Worm (Caenorhabditis elegans) whole organism, young adult: ENCODE measurements around the gene T08D2.6.

Experiments used
- F22D6.2 ChIP-seq: sonication (generic microtip); optimal IDR thresholded peaks from 2 replicates; lab custom pipeline; 2016; ENCODE audit warnings: mild to moderate bottlenecking, missing genetic modification characterization, missing compliant biosample characterization
- F33H1.4 ChIP-seq: fragments of 200-800 bp; sonication (Bioruptor generic); IDR thresholded peaks from 2 replicates; pipeline ENCODE4 v1.3.6; 2022; ENCODE audit warnings: missing genetic modification reagents, missing genetic modification characterization, missing compliant biosample characterization
- F39B2.1 ChIP-seq: fragments of 200-800 bp; sonication (Bioruptor generic); IDR thresholded peaks from 2 replicates; pipeline ENCODE4 v1.3.6; 2022; ENCODE audit warnings: missing genetic modification reagents, missing genetic modification characterization, missing compliant biosample characterization
- K11D2.4 ChIP-seq: fragments of 200-800 bp; sonication (Bioruptor generic); IDR thresholded peaks from 2 replicates; pipeline ENCODE4 v1.3.6; 2022; ENCODE audit warnings: missing genetic modification reagents, missing genetic modification characterization, missing compliant biosample characterization
- Y67H2A.10 ChIP-seq: fragments of 200-800 bp; sonication (Bioruptor generic); conservative IDR thresholded peaks from 2 replicates; pipeline ENCODE4 v1.3.6; 2022; ENCODE audit warnings: missing genetic modification reagents, missing genetic modification characterization, missing compliant biosample characterization
- Y79H2A.3 ChIP-seq: fragments of 200-800 bp; sonication (Bioruptor generic); conservative IDR thresholded peaks from 2 replicates; pipeline ENCODE4 v1.3.6; 2022; ENCODE audit warnings: missing genetic modification reagents, missing genetic modification characterization, missing compliant biosample characterization
- ZK185.1 ChIP-seq: sonication (generic microtip); optimal IDR thresholded peaks from 2 replicates; lab custom pipeline; 2016; ENCODE audit warnings: mild to moderate bottlenecking, missing genetic modification characterization, missing compliant biosample characterization; ENCODE audit not compliant: poor library complexity, severe bottlenecking
- atf-7 ChIP-seq: sonication (generic microtip); optimal IDR thresholded peaks from 2 replicates; lab custom pipeline; 2017; ENCODE audit warnings: mild to moderate bottlenecking, missing genetic modification characterization, missing compliant biosample characterization
- athp-1 ChIP-seq: sonication (generic microtip); optimal IDR thresholded peaks from 2 replicates; lab custom pipeline; 2017; ENCODE audit warnings: mild to moderate bottlenecking, missing genetic modification characterization, missing compliant biosample characterization
- ceh-100 ChIP-seq: fragments of 200-800 bp; sonication (Bioruptor generic); IDR thresholded peaks from 2 replicates; pipeline ENCODE4 v1.3.6; 2022; ENCODE audit warnings: missing genetic modification reagents, missing genetic modification characterization, missing compliant biosample characterization
- chd-7 ChIP-seq: sonication (generic microtip); optimal IDR thresholded peaks from 2 replicates; lab custom pipeline; 2016; ENCODE audit warnings: mild to moderate bottlenecking, missing genetic modification characterization, moderate library complexity, missing compliant biosample characterization
- dox-1 ChIP-seq: fragments of 200-800 bp; sonication (Bioruptor generic); IDR thresholded peaks from 2 replicates; pipeline ENCODE4 v1.3.6; 2022; ENCODE audit warnings: missing genetic modification reagents, missing genetic modification characterization, missing compliant biosample characterization
- dpff-1 ChIP-seq: sonication (generic microtip); optimal IDR thresholded peaks from 2 replicates; lab custom pipeline; 2017; ENCODE audit warnings: mild to moderate bottlenecking, missing genetic modification characterization, missing compliant biosample characterization
- egrh-3 ChIP-seq: fragments of 200-800 bp; sonication (Bioruptor generic); IDR thresholded peaks from 2 replicates; pipeline ENCODE4 v1.3.6; 2022; ENCODE audit warnings: missing genetic modification reagents, missing genetic modification characterization, missing compliant biosample characterization
- ekl-4 ChIP-seq: fragments of 200-800 bp; sonication (Bioruptor generic); IDR thresholded peaks from 2 replicates; pipeline ENCODE4 v1.3.6; 2022; ENCODE audit warnings: missing genetic modification reagents, missing genetic modification characterization, missing compliant biosample characterization
- hlh-26 ChIP-seq: fragments of 200-800 bp; sonication (Bioruptor generic); conservative IDR thresholded peaks from 2 replicates; pipeline ENCODE4 v1.3.6; 2022; ENCODE audit warnings: missing genetic modification reagents, missing genetic modification characterization, missing compliant biosample characterization
- hsf-1 ChIP-seq: fragments of 200-800 bp; sonication (Bioruptor generic); IDR thresholded peaks from 2 replicates; pipeline ENCODE4 v1.3.6; 2022; ENCODE audit warnings: missing genetic modification reagents, missing genetic modification characterization, missing compliant biosample characterization
- lag-1 ChIP-seq: fragments of 200-800 bp; sonication (Bioruptor generic); IDR thresholded peaks from 2 replicates; pipeline ENCODE4 v1.3.6; 2022; ENCODE audit warnings: missing genetic modification reagents, missing genetic modification characterization, missing compliant biosample characterization
- let-526 ChIP-seq: fragments of 200-800 bp; sonication (Bioruptor generic); IDR thresholded peaks from 2 replicates; pipeline ENCODE4 v1.3.6; 2022; ENCODE audit warnings: missing genetic modification reagents, missing genetic modification characterization, missing compliant biosample characterization
- lsy-27 ChIP-seq: sonication (generic microtip); optimal IDR thresholded peaks from 2 replicates; lab custom pipeline; 2017; ENCODE audit warnings: missing genetic modification characterization, mild to moderate bottlenecking, missing compliant biosample characterization, antibody characterized with exemption, missing genotype, borderline replicate concordance; ENCODE audit not compliant: insufficient read depth
- madf-10 ChIP-seq: sonication (generic microtip); optimal IDR thresholded peaks from 2 replicates; lab custom pipeline; 2016; ENCODE audit warnings: mild to moderate bottlenecking, missing genetic modification characterization, missing compliant biosample characterization
- madf-6 ChIP-seq: fragments of 200-800 bp; sonication (Bioruptor generic); IDR thresholded peaks from 2 replicates; pipeline ENCODE4 v1.3.6; 2022; ENCODE audit warnings: missing genetic modification reagents, missing genetic modification characterization, missing compliant biosample characterization
- mcd-1 ChIP-seq: fragments of 200-800 bp; sonication (Bioruptor generic); IDR thresholded peaks from 2 replicates; pipeline ENCODE4 v1.3.6; 2022; ENCODE audit warnings: missing genetic modification reagents, missing genetic modification characterization, missing compliant biosample characterization
- mes-4 ChIP-seq: sonication (generic microtip); optimal IDR thresholded peaks from 2 replicates; lab custom pipeline; 2016; ENCODE audit warnings: missing genotype, missing genetic modification characterization, missing compliant biosample characterization
- nfya-2 ChIP-seq: fragments of 200-800 bp; sonication (Bioruptor generic); IDR thresholded peaks from 2 replicates; pipeline ENCODE4 v1.3.6; 2022; ENCODE audit warnings: missing genetic modification reagents, missing genetic modification characterization, missing compliant biosample characterization
- nfyb-1 ChIP-seq: fragments of 200-800 bp; sonication (Bioruptor generic); IDR thresholded peaks from 2 replicates; pipeline ENCODE4 v1.3.6; 2022; ENCODE audit warnings: missing genetic modification reagents, missing genetic modification characterization, missing compliant biosample characterization
- nhr-179 ChIP-seq: sonication (generic microtip); optimal IDR thresholded peaks from 2 replicates; lab custom pipeline; 2016; ENCODE audit warnings: mild to moderate bottlenecking, missing genetic modification characterization, missing compliant biosample characterization
- nhr-80 ChIP-seq: sonication (generic microtip); optimal IDR thresholded peaks from 2 replicates; lab custom pipeline; 2016; ENCODE audit warnings: missing genetic modification characterization, missing compliant biosample characterization
- pbrm-1 ChIP-seq: fragments of 200-800 bp; sonication (Bioruptor generic); IDR thresholded peaks from 2 replicates; pipeline ENCODE4 v1.3.6; 2022; ENCODE audit warnings: missing genetic modification reagents, missing genetic modification characterization, missing compliant biosample characterization
- rcor-1 ChIP-seq: fragments of 200-800 bp; sonication (Bioruptor generic); IDR thresholded peaks from 2 replicates; pipeline ENCODE4 v1.3.6; 2022; ENCODE audit warnings: missing genetic modification reagents, missing genetic modification characterization, missing compliant biosample characterization
- snpc-4 ChIP-seq, 5 experiments: fragments of 150-350 bp in 1 of 5; sonication (generic microtip) in 4 of 5; optimal IDR thresholded peaks; 2 replicates each; lab custom pipeline; 2014 to 2018; ENCODE audit warnings: missing genetic modification characterization in 5 of 5, missing biosample characterization in 3 of 5, antibody characterized with exemption in 2 of 5, mild to moderate bottlenecking in 2 of 5, missing compliant biosample characterization in 2 of 5, missing genotype in 2 of 5, moderate library complexity in 2 of 5, missing genetic modification reagents in 1 of 5
- xnd-1 ChIP-seq: sonication (generic microtip); optimal IDR thresholded peaks from 2 replicates; lab custom pipeline; 2016; ENCODE audit warnings: missing genotype, missing genetic modification reagents, missing genetic modification characterization, missing compliant biosample characterization
- zfh-2 ChIP-seq: fragments of 200-800 bp; sonication (Bioruptor generic); conservative IDR thresholded peaks from 2 replicates; pipeline ENCODE4 v1.3.6; 2022; ENCODE audit warnings: missing genetic modification reagents, missing genetic modification characterization, missing compliant biosample characterization
- ztf-28 ChIP-seq: fragments of 200-800 bp; sonication (Bioruptor generic); IDR thresholded peaks from 2 replicates; pipeline ENCODE4 v1.3.6; 2022; ENCODE audit warnings: missing genetic modification reagents, missing genetic modification characterization, missing compliant biosample characterization
- ztf-3 ChIP-seq: fragments of 200-800 bp; sonication (Bioruptor generic); optimal IDR thresholded peaks from 2 replicates; lab custom pipeline; 2018; ENCODE audit warnings: mild to moderate bottlenecking, missing genetic modification characterization, missing compliant biosample characterization

T08D2.6 gene

ce11 chrX:196403-196802 is 14.4 kb upstream of the T08D2.6 start (continued):
- TF ChIP-seq nfyb-1 (GFP tag; lab: Robert Waterston, UW): 0 out of 2 replicates have a peak, but pooled peaks have one; percentile 22
- no peak for TF ChIP-seq ztf-28 (GFP tag; lab: Robert Waterston, UW)
- TF ChIP-seq hsf-1 (GFP tag; lab: Robert Waterston, UW): no peak
- TF ChIP-seq nhr-179 (tag; lab: Kevin White, UChicago): no peak
- TF ChIP-seq snpc-4 (GFP tag; optimal IDR thresholded peaks at IDR 0.05; lab: Kevin White, UChicago): no peak
- no peak for TF ChIP-seq snpc-4 (tag; optimal IDR thresholded peaks at IDR 0.05; lab: Kevin White, UChicago)
- TF ChIP-seq ZK185.1 (tag; lab: Kevin White, UChicago): no peak
- no peak for TF ChIP-seq F22D6.2 (tag; lab: Kevin White, UChicago)
- no peak for TF ChIP-seq lag-1 (GFP tag; lab: Robert Waterston, UW)
- no peak for TF ChIP-seq dpff-1

DNA sequence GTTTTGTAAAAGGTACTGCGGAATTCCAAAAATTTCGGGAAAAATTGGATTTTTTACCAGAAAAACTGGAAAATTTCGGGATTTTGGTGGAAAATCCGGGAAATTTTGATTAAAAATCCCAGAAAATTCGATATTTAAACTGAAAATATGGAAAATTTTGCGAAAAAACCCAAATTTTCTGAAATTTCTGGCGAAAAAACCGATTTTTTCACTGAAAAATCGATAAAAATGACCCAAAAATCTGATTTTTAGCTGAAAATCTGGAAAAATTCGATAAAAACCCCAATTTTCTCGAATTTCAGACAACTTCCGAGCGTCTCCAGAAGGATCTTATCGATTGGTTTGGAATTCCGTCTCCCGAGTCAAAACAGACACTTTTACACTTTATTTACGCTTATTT is 10.6 kb upstream of the T08D2.6 start, which contains the start of gene T08D2.8:
T08D2.8 (plus strand) TSS at position 301 of the 400 bp plus-strand sequence.
- TF ChIP-seq nhr-80 (tag; lab: Kevin White, UChicago): no peak
- no peak for TF ChIP-seq egrh-3 (GFP tag; lab: Robert Waterston, UW)

DNA sequence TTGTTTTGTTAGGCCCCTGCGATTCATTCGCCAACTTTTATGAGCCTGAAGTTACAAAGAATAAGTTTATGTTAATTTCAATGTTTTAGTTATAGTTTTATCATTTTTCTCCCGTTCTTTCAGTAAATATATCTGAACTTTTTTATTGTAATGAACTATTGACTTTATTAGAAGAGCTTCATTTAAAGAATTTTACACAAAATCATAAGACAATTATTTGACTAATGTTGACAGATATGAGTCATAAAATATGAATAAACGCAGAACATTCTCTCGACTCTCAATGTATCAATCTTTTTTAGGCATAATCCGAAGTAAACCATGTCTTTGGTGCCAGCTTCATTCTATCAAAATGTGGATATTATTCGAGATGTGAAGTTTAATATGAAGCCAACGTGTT is 4.9 kb downstream of the T08D2.6 start, which contains the start of the genes T08D2.5 and T08D2.4:
T08D2.5 (plus strand) TSS at position 301 of the 400 bp plus-strand sequence.
T08D2.4 (plus strand) TSS at position 322 of the 400 bp plus-strand sequence.
- TF ChIP-seq F33H1.4 (GFP tag; lab: Robert Waterston, UW) (no peak), atf-7 (tag; lab: Kevin White, UChicago) (no peak), F39B2.1 (GFP tag; lab: Robert Waterston, UW) (no peak), ztf-3 (GFP tag; lab: Kevin White, UChicago) (no peak), ceh-100 (no peak), athp-1 (tag; lab: Kevin White, UChicago) (no peak), K11D2.4 (GFP tag; lab: Robert Waterston, UW) (no peak), let-526 (no peak), mcd-1 (no peak), lsy-27 (tag; lab: Kevin White, UChicago) (no peak), zfh-2 (GFP tag; lab: Robert Waterston, UW) (no peak), chd-7 (tag; lab: Kevin White, UChicago) (no peak), nhr-80 (tag; lab: Kevin White, UChicago) (no peak), hlh-26 (GFP tag; lab: Robert Waterston, UW) (no peak), xnd-1 (no peak), madf-10 (no peak), nfya-2 (GFP tag; lab: Robert Waterston, UW) (no peak), Y67H2A.10 (no peak), mes-4 (tag; lab: Kevin White, UChicago) (no peak)

DNA sequence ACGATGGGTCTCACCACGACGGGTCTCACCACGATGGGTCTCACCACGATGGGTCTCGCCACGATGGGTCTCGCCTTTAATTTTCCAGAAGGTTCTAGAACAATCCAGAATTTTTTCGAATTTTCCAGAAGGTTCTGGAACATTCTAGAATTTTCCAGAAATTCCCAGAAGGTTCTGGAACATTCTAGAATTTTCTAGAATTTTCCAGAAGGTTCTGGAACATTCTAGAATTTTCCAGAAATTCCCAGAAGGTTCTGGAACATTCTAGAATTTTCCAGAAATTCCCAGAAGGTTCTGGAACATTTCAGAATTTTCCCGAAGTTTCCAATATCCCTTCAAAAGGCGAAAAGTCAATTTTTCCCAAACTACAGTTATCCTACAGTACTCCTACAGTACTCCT is 12.4 kb downstream of the T08D2.6 start:
- TF ChIP-seq dox-1 (peak; percentile 82), ceh-100 (0 out of 2 replicates have a peak, but pooled peaks have one; percentile 50), rcor-1 (GFP tag; lab: Robert Waterston, UW) (peak; percentile 32; the same call in 1 of the 2 replicates), Y79H2A.3 (0 out of 2 replicates have a peak, but pooled peaks have one; percentile 26), madf-6 (GFP tag; lab: Robert Waterston, UW) (peak; percentile 50; the same call in 1 of the 2 replicates), ekl-4 (GFP tag; lab: Robert Waterston, UW) (0 out of 2 replicates have a peak, but pooled peaks have one; percentile 14), hsf-1 (GFP tag; lab: Robert Waterston, UW) (peak; percentile 98), pbrm-1 (0 out of 2 replicates have a peak, but pooled peaks have one; percentile 47), F33H1.4 (GFP tag; lab: Robert Waterston, UW) (peak; percentile 6; the same call in 1 of the 2 replicates), egrh-3 (GFP tag; lab: Robert Waterston, UW) (0 out of 2 replicates have a peak, but pooled peaks have one; percentile 6)
